Worm (Caenorhabditis elegans): ENCODE measurements around the gene pad-2.

DNA sequence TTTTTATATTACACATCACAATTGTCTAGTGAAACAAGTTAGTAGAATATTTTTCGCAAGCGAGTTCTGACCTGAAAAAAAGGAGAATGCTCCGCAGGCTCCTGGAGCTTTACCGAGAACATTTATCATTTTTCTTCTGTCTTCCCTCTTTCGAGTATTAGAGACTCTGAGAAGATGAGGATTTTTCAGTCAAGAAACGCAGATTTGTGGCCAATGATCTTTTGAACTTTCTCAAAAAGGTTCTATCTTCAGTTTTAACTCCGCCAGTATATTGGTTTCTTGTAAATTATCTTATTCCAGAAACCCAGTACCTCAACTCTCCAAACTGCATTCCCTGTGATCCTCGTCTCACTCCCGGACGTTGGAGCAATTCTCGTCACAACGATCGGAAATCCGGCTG lies 6.7 kb downstream of the pad-2 start, which contains the start of gene K10G9.2:
- TF ChIP-seq him-1 (tag; optimal IDR thresholded peaks at IDR 0.05) (no peak), dao-5 (tag; optimal IDR thresholded peaks at IDR 0.05) (no peak), W03F9.2 (tag; optimal IDR thresholded peaks at IDR 0.05) (no peak)

Data from whole organism, L4/young adult.